1 fruit fly cellular context compared by ENCODE assay signal in the genomic region with DNA sequence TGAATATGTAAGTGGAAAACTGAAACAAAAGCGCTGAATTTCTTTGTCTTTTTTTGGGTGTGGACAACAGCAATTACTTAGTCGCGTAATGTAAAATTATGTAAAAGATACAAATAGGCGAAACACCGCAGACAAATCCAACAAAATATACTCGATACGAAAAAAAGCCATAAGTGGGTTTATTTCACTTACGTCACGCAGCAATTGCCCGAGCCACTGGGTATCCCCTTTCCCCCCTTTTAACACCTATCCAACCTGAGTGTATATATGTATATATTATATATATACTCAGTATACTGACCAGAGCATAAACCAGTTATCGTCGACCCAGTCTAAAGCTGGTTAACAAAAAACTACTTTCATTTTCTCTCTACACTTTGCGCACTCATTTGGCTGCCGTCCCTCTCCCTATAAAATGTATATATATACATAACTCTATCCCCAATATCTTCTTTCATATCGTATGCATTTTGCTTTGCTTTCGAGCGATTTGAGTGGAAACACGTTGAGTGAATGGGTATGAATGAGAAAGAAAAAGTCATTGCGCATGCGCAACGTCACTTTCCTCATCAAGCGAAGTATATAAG.
TF ChIP-seq lines count a peak whose summit lies in the region.

No protein-coding gene starts in this region.

TF ChIP-seq in whole organism, embryonic, 481 proteins besides CTCF, POLR2A, EP300 and RAD21 (continued from another document):
- TF ChIP-seq MTF-1 (GFP tag; optimal IDR thresholded peaks at IDR 0.05; lab: Kevin White, UChicago; ENCODE audit: borderline replicate concordance) (no peak), Eip74EF (GFP tag; optimal IDR thresholded peaks at IDR 0.05; lab: Kevin White, UChicago) (no peak), nmo (GFP tag; optimal IDR thresholded peaks at IDR 0.05; lab: Kevin White, UChicago) (no peak), BtbVII (GFP tag; optimal IDR thresholded peaks at IDR 0.05; lab: Kevin White, UChicago) (no peak), CG5180 (GFP tag; optimal IDR thresholded peaks at IDR 0.05; lab: Kevin White, UChicago) (no peak), sqz (GFP tag; optimal IDR thresholded peaks at IDR 0.05; lab: Kevin White, UChicago) (peak; percentile 19), kni (GFP tag; optimal IDR thresholded peaks at IDR 0.05; lab: Kevin White, UChicago) (peak; percentile 92), NFAT (GFP tag; IDR thresholded peaks at IDR 0.05; lab: Robert Waterston, UW) (no peak), crp (GFP tag; optimal IDR thresholded peaks at IDR 0.05; lab: Kevin White, UChicago) (no peak), Blimp-1 (GFP tag; optimal IDR thresholded peaks at IDR 0.05; lab: Kevin White, UChicago) (peak; percentile 98), CG6654 (GFP tag; optimal IDR thresholded peaks at IDR 0.05; lab: Kevin White, UChicago) (no peak), crol (GFP tag; IDR thresholded peaks at IDR 0.05; lab: Robert Waterston, UW) (peak; percentile 64; the same call in 1 of the 2 replicates), dmrt99B (tag; optimal IDR thresholded peaks at IDR 0.05; lab: Kevin White, UChicago) (no peak), al (GFP tag; IDR thresholded peaks at IDR 0.05; lab: Robert Waterston, UW) (no peak), fd102C (GFP tag; optimal IDR thresholded peaks at IDR 0.05; lab: Kevin White, UChicago) (no peak), CG6683 (GFP tag; optimal IDR thresholded peaks at IDR 0.05; lab: Kevin White, UChicago) (no peak), Poxn (GFP tag; IDR thresholded peaks at IDR 0.05; lab: Robert Waterston, UW) (no peak), vvl (GFP tag; IDR thresholded peaks at IDR 0.05; lab: Robert Waterston, UW) (peak; percentile 67; the same call in 1 of the 2 replicates), Pdp1 (GFP tag; optimal IDR thresholded peaks at IDR 0.05; lab: Kevin White, UChicago) (peak in 1 of 2 experiments; percentile 75), TFAM (GFP tag; optimal IDR thresholded peaks at IDR 0.05; lab: Kevin White, UChicago) (no peak), CG9215 (GFP tag; IDR thresholded peaks at IDR 0.05; lab: Robert Waterston, UW) (no peak), Sox102F (GFP tag; optimal IDR thresholded peaks at IDR 0.05; lab: Kevin White, UChicago) (no peak), kay (GFP tag; optimal IDR thresholded peaks at IDR 0.05; lab: Kevin White, UChicago) (no peak), eyg (GFP tag; optimal IDR thresholded peaks at IDR 0.05; lab: Kevin White, UChicago) (no peak), slp2 (GFP tag; optimal IDR thresholded peaks at IDR 0.05; lab: Kevin White, UChicago) (no peak), Sry-δ (GFP tag; optimal IDR thresholded peaks at IDR 0.05; lab: Kevin White, UChicago) (no peak)
